Fruit fly (Drosophila melanogaster) whole organism, embryonic: ENCODE measurements around the gene slmo.

Experiments used
- CG11093 ChIP-seq: fragments of 200-800 bp; sonication (Bioruptor generic); IDR thresholded peaks from 3 replicates; pipeline ENCODE4 v1.3.6; 2022; ENCODE audit warnings: missing biosample characterization, missing genetic modification characterization
- CG12104 ChIP-seq: fragments of 200-800 bp; sonication (Bioruptor generic); optimal IDR thresholded peaks from 3 replicates; lab custom pipeline; 2016; ENCODE audit warnings: missing biosample characterization, missing genetic modification characterization
- CG12659 ChIP-seq: fragments of 200-800 bp; sonication (Bioruptor generic); optimal IDR thresholded peaks from 3 replicates; lab custom pipeline; 2017; ENCODE audit warnings: mild to moderate bottlenecking, missing biosample characterization, missing genetic modification reagents, missing genetic modification characterization
- CG12942 ChIP-seq: fragments of 200-800 bp; sonication (Bioruptor generic); optimal IDR thresholded peaks from 3 replicates; lab custom pipeline; 2016; ENCODE audit warnings: missing biosample characterization, missing genetic modification characterization
- CG15601 ChIP-seq: fragments of 200-800 bp; sonication (Bioruptor generic); optimal IDR thresholded peaks from 3 replicates; lab custom pipeline; 2019; ENCODE audit warnings: missing biosample characterization, mild to moderate bottlenecking, missing genetic modification characterization, moderate library complexity
- CG18764 ChIP-seq: fragments of 200-800 bp; sonication (Bioruptor generic); optimal IDR thresholded peaks from 3 replicates; lab custom pipeline; 2016; ENCODE audit warnings: missing biosample characterization, missing genetic modification characterization
- CG2129 ChIP-seq: fragments of 200-800 bp; sonication (Bioruptor generic); IDR thresholded peaks from 2 replicates; pipeline ENCODE4 v1.3.6; 2022; ENCODE audit warnings: missing biosample characterization, missing genetic modification characterization; ENCODE audit not compliant: partially characterized antibody
- CG3163 ChIP-seq: fragments of 200-800 bp; sonication (Bioruptor generic); optimal IDR thresholded peaks from 3 replicates; lab custom pipeline; 2016; ENCODE audit warnings: missing biosample characterization, missing genetic modification characterization
- CG32767 ChIP-seq: fragments of 200-800 bp; sonication (Bioruptor generic); IDR thresholded peaks from 2 replicates; pipeline ENCODE4 v1.3.6; 2022; ENCODE audit warnings: missing biosample characterization, missing genetic modification characterization
- CG3407 ChIP-seq: fragments of 200-800 bp; sonication (Bioruptor generic); optimal IDR thresholded peaks from 2 replicates; lab custom pipeline; 2018; ENCODE audit warnings: missing biosample characterization, mild to moderate bottlenecking, missing genetic modification characterization
- CG6683 ChIP-seq: fragments of 200-800 bp; sonication (Bioruptor generic); optimal IDR thresholded peaks from 2 replicates; lab custom pipeline; 2017; ENCODE audit warnings: missing biosample characterization, mild to moderate bottlenecking, missing genetic modification characterization, missing genetic modification reagents
- CG6813 ChIP-seq: fragments of 200-800 bp; sonication (Bioruptor generic); optimal IDR thresholded peaks from 2 replicates; lab custom pipeline; 2017; ENCODE audit warnings: missing biosample characterization, missing genetic modification characterization, mild to moderate bottlenecking, moderate library complexity, missing genetic modification reagents
- CG7745 ChIP-seq: fragments of 200-800 bp; sonication (Bioruptor generic); optimal IDR thresholded peaks from 2 replicates; lab custom pipeline; 2018; ENCODE audit warnings: missing biosample characterization, mild to moderate bottlenecking, missing genetic modification characterization, moderate library complexity
- CG8359 ChIP-seq: fragments of 200-800 bp; sonication (Bioruptor generic); optimal IDR thresholded peaks from 2 replicates; lab custom pipeline; 2017; ENCODE audit warnings: missing biosample characterization, mild to moderate bottlenecking, missing genetic modification characterization, borderline replicate concordance
- CG8924 ChIP-seq: fragments of 200-800 bp; optimal IDR thresholded peaks from 3 replicates; lab custom pipeline; 2019; ENCODE audit warnings: missing biosample characterization, mild to moderate bottlenecking, missing genetic modification characterization, moderate library complexity
- CG9797 ChIP-seq: fragments of 200-800 bp; sonication (Bioruptor generic); optimal IDR thresholded peaks from 3 replicates; lab custom pipeline; 2018; ENCODE audit warnings: missing biosample characterization, mild to moderate bottlenecking, missing genetic modification characterization
- Dip3 ChIP-seq: fragments of 200-800 bp; sonication (Bioruptor generic); optimal IDR thresholded peaks from 3 replicates; lab custom pipeline; 2016; ENCODE audit warnings: missing biosample characterization, missing genetic modification characterization
- ERR ChIP-seq: fragments of 200-800 bp; sonication (Bioruptor generic); optimal IDR thresholded peaks from 2 replicates; lab custom pipeline; 2016; ENCODE audit warnings: missing biosample characterization, missing genetic modification characterization
- Ets97D ChIP-seq: fragments of 200-800 bp; sonication (Bioruptor generic); optimal IDR thresholded peaks from 3 replicates; lab custom pipeline; 2016; ENCODE audit warnings: missing biosample characterization, missing genetic modification characterization
- HmgD ChIP-seq: fragments of 200-800 bp; sonication (Bioruptor generic); optimal IDR thresholded peaks from 3 replicates; lab custom pipeline; 2016; ENCODE audit warnings: missing biosample characterization, missing genetic modification characterization
- HmgZ ChIP-seq: fragments of 200-800 bp; sonication (Bioruptor generic); optimal IDR thresholded peaks from 2 replicates; lab custom pipeline; 2018; ENCODE audit warnings: missing biosample characterization, mild to moderate bottlenecking, missing genetic modification characterization
- Hr78 ChIP-seq, 2 experiments: fragments of 200-800 bp in 1 of 2; fragments of >200 bp in 1 of 2; sonication (Bioruptor generic) in 1 of 2; optimal IDR thresholded peaks; 2 replicates each; lab custom pipeline; 2017 to 2019; ENCODE audit warnings: missing biosample characterization in 2 of 2, missing genetic modification characterization in 2 of 2, mild to moderate bottlenecking in 1 of 2, moderate library complexity in 1 of 2
- Lpt ChIP-seq: fragments of >200 bp; optimal IDR thresholded peaks from 2 replicates; lab custom pipeline; 2018; ENCODE audit warnings: missing biosample characterization, missing genetic modification characterization
- Mes4 ChIP-seq: fragments of 200-800 bp; sonication (Bioruptor generic); optimal IDR thresholded peaks from 2 replicates; lab custom pipeline; 2016; ENCODE audit warnings: missing biosample characterization, missing genetic modification characterization
- NC2β ChIP-seq: fragments of 200-800 bp; sonication (Bioruptor generic); optimal IDR thresholded peaks from 2 replicates; lab custom pipeline; 2016; ENCODE audit warnings: missing biosample characterization, missing genetic modification characterization
- NFAT ChIP-seq: fragments of 200-800 bp; sonication (Bioruptor generic); IDR thresholded peaks from 2 replicates; pipeline ENCODE4 v1.3.6; 2022; ENCODE audit warnings: missing biosample characterization, missing genetic modification characterization
- Poxn ChIP-seq: fragments of 200-800 bp; sonication (Bioruptor generic); IDR thresholded peaks from 2 replicates; pipeline ENCODE4 v1.3.6; 2022; ENCODE audit warnings: missing biosample characterization, missing genetic modification characterization
- Ravus ChIP-seq: fragments of 200-800 bp; sonication (Bioruptor generic); IDR thresholded peaks from 2 replicates; pipeline ENCODE4 v1.3.6; 2022; ENCODE audit warnings: missing biosample characterization, missing genetic modification characterization
- Tbp ChIP-seq: fragments of >200 bp; optimal IDR thresholded peaks from 2 replicates; lab custom pipeline; 2018; ENCODE audit warnings: missing biosample characterization, missing genetic modification characterization
- ac ChIP-seq: fragments of 200-800 bp; sonication (Bioruptor generic); optimal IDR thresholded peaks from 3 replicates; lab custom pipeline; 2017; ENCODE audit warnings: missing biosample characterization, mild to moderate bottlenecking, missing genetic modification characterization
- aop ChIP-seq: fragments of 200-800 bp; sonication (Bioruptor generic); IDR thresholded peaks from 2 replicates; pipeline ENCODE4 v1.3.6; 2022; ENCODE audit warnings: missing biosample characterization, missing genetic modification characterization
- cato ChIP-seq: fragments of 200-800 bp; sonication (Bioruptor generic); optimal IDR thresholded peaks from 2 replicates; lab custom pipeline; 2016; ENCODE audit warnings: missing biosample characterization, missing genetic modification characterization, borderline replicate concordance
- croc ChIP-seq: fragments of 200-800 bp; sonication (Bioruptor generic); conservative IDR thresholded peaks from 3 replicates; pipeline ENCODE4 v1.3.6; 2022; ENCODE audit warnings: missing biosample characterization, missing genetic modification characterization
- dpn ChIP-seq, 2 experiments: fragments of 200-800 bp; sonication (Bioruptor generic); optimal IDR thresholded peaks; 3 replicates each; lab custom pipeline; 2016; ENCODE audit warnings: missing biosample characterization in 2 of 2, missing genetic modification characterization in 2 of 2
- grn ChIP-seq: fragments of 200-800 bp; sonication (Bioruptor generic); optimal IDR thresholded peaks from 3 replicates; lab custom pipeline; 2017; ENCODE audit warnings: missing biosample characterization, missing genetic modification characterization
- gsb-n ChIP-seq: fragments of 200-800 bp; sonication (Bioruptor generic); optimal IDR thresholded peaks from 3 replicates; lab custom pipeline; 2018; ENCODE audit warnings: missing biosample characterization, mild to moderate bottlenecking, missing genetic modification characterization
- hkb ChIP-seq, 2 experiments: fragments of 200-800 bp in 1 of 2; fragments of >200 bp in 1 of 2; sonication (Bioruptor generic) in 1 of 2; IDR thresholded peaks in 1 of 2; optimal IDR thresholded peaks in 1 of 2; 2 replicates each; pipeline versions ENCODE4 v1.3.6 to Lab custom; 2017 to 2022; ENCODE audit warnings: missing biosample characterization in 1 of 2, missing genetic modification characterization in 1 of 2
- kah ChIP-seq: fragments of 200-800 bp; sonication (Bioruptor generic); optimal IDR thresholded peaks from 2 replicates; lab custom pipeline; 2018; ENCODE audit warnings: missing biosample characterization, mild to moderate bottlenecking, missing genetic modification characterization
- luna ChIP-seq: fragments of 200-800 bp; sonication (Bioruptor generic); optimal IDR thresholded peaks from 2 replicates; lab custom pipeline; 2016; ENCODE audit warnings: missing biosample characterization, missing genetic modification characterization
- mam ChIP-seq: fragments of 200-800 bp; sonication (Bioruptor generic); optimal IDR thresholded peaks from 3 replicates; lab custom pipeline; 2016; ENCODE audit warnings: missing biosample characterization, missing genetic modification characterization
- oc ChIP-seq: fragments of 200-800 bp; sonication (Bioruptor generic); optimal IDR thresholded peaks from 2 replicates; lab custom pipeline; 2018; ENCODE audit warnings: missing biosample characterization, mild to moderate bottlenecking, missing genetic modification characterization, moderate library complexity
- pan ChIP-seq, 4 experiments: fragments of >200 bp in 3 of 4; fragments of 200-800 bp in 1 of 4; sonication (Bioruptor generic) in 1 of 4; optimal IDR thresholded peaks in 3 of 4; IDR thresholded peaks in 1 of 4; 2 replicates each; pipeline versions ENCODE4 v1.3.6 to Lab custom; 2017 to 2022; ENCODE audit warnings: missing biosample characterization in 2 of 4, missing genetic modification characterization in 2 of 4, mixed read lengths in 1 of 4
- pzg ChIP-seq: fragments of 200-800 bp; sonication (Bioruptor generic); optimal IDR thresholded peaks from 3 replicates; lab custom pipeline; 2018; ENCODE audit warnings: missing biosample characterization, mild to moderate bottlenecking, missing genetic modification characterization, moderate library complexity
- row ChIP-seq: fragments of 200-800 bp; sonication (Bioruptor generic); IDR thresholded peaks from 3 replicates; pipeline ENCODE4 v1.3.6; 2022; ENCODE audit warnings: missing biosample characterization, missing genetic modification characterization
- sim ChIP-seq: fragments of 200-800 bp; sonication (Bioruptor generic); IDR thresholded peaks from 2 replicates; pipeline ENCODE4 v1.3.6; 2022; ENCODE audit warnings: missing biosample characterization, missing genetic modification characterization
- slp2 ChIP-seq: fragments of 200-800 bp; sonication (Bioruptor generic); optimal IDR thresholded peaks from 2 replicates; lab custom pipeline; 2016; ENCODE audit warnings: missing biosample characterization, missing genetic modification characterization
- trem ChIP-seq: fragments of 200-800 bp; optimal IDR thresholded peaks from 3 replicates; lab custom pipeline; 2019; ENCODE audit warnings: missing biosample characterization, mild to moderate bottlenecking, missing genetic modification characterization, moderate library complexity
- unpg ChIP-seq: fragments of 200-800 bp; sonication (Bioruptor generic); optimal IDR thresholded peaks from 3 replicates; lab custom pipeline; 2018; ENCODE audit warnings: missing biosample characterization, mild to moderate bottlenecking, missing genetic modification characterization, moderate library complexity
- zfh1 ChIP-seq: fragments of 200-800 bp; sonication (Bioruptor generic); IDR thresholded peaks from 3 replicates; pipeline ENCODE4 v1.3.6; 2022; ENCODE audit warnings: missing biosample characterization, missing genetic modification characterization

slmo gene

DNA sequence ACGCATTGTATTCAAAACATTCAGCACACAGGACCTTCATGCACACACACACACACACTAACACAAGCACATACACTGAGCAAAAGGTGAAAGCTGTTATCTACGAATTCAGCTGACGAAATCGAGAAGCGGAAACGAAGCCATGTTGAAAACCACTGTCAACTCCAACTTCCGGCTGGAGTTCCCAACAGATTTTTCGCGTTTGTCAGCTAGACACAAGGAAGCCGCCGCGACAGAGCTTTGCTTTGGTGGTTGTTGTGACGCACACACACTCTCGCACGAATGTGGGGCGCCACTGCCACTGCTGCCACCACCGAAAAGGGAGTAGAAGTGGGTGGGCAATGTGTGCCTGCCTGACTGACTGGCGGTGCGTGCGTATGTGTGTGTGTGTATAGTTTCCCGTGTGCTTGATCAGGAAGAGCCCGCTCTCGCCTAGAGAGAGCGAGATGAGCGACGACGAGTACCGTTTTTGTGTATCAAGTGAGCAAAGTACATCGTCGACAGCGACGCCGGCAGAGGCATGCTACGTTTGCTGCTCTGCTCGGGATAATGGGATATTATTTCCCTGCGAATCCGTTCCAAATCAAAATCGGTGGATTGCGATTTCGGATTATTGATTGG lies 50.8 kb downstream of the slmo start (continued):
- TF ChIP-seq CG2129 (no peak), grn (GFP tag; lab: Kevin White, UChicago) (no peak), Lpt (GFP tag; lab: Kevin White, UChicago) (no peak), HmgZ (peak; percentile 41), CG7745 (tag; lab: Kevin White, UChicago) (no peak), CG6683 (peak; percentile 41), CG6813 (GFP tag; lab: Kevin White, UChicago) (peak; percentile 78), unpg (peak; percentile 51), row (GFP tag; lab: Robert Waterston, UW) (no peak), gsb-n (tag; lab: Kevin White, UChicago) (peak; percentile 53), HmgD (GFP tag; lab: Kevin White, UChicago) (no peak), zfh1 (GFP tag; lab: Robert Waterston, UW) (peak; percentile 5; the same call in 1 of the 3 replicates), luna (GFP tag; lab: Kevin White, UChicago) (no peak), Ets97D (GFP tag; lab: Kevin White, UChicago) (peak; percentile 97), CG3407 (peak; percentile 51), ERR (GFP tag; lab: Kevin White, UChicago) (no peak), CG15601 (tag; lab: Kevin White, UChicago) (peak; percentile 66), CG12659 (GFP tag; lab: Kevin White, UChicago) (peak; percentile 32), trem (tag; lab: Kevin White, UChicago) (peak; percentile 21), Poxn (no peak), pan (optimal IDR thresholded peaks at IDR 0.05; lab: Kevin White, UChicago) (no peak), pan (GFP tag; optimal IDR thresholded peaks at IDR 0.05 in 1 of 2, IDR thresholded peaks at IDR 0.05 in 1 of 2) (peak in 1 of 2 experiments; percentile 39), Dip3 (GFP tag; lab: Kevin White, UChicago) (peak; percentile 14), slp2 (GFP tag; lab: Kevin White, UChicago) (peak; percentile 0), oc (tag; lab: Kevin White, UChicago) (peak; percentile 18), croc (GFP tag; lab: Robert Waterston, UW) (no peak), CG9797 (GFP tag; lab: Kevin White, UChicago) (peak; percentile 27), sim (GFP tag; lab: Robert Waterston, UW) (no peak), CG8924 (tag; lab: Kevin White, UChicago) (peak; percentile 43), Ravus (GFP tag; lab: Robert Waterston, UW) (no peak), NFAT (0 out of 2 replicates have a peak, but pooled peaks have one; percentile 11), Tbp (no peak), hkb (optimal IDR thresholded peaks at IDR 0.05; lab: Kevin White, UChicago) (no peak), hkb (GFP tag; IDR thresholded peaks at IDR 0.05; lab: Robert Waterston, UW) (peak; percentile 71), Mes4 (GFP tag; lab: Kevin White, UChicago) (peak; percentile 51), dpn (GFP tag; optimal IDR thresholded peaks at IDR 0.05; lab: Kevin White, UChicago) (peak in 1 of 2 experiments; percentile 14), CG12942 (GFP tag; lab: Kevin White, UChicago) (no peak), cato (GFP tag; lab: Kevin White, UChicago) (no peak), mam (GFP tag; lab: Kevin White, UChicago) (no peak), aop (GFP tag; lab: Robert Waterston, UW) (0 out of 2 replicates have a peak, but pooled peaks have one; percentile 3), CG3163 (peak; percentile 21), CG11093 (GFP tag; lab: Robert Waterston, UW) (no peak), CG12104 (no peak), pzg (GFP tag; lab: Kevin White, UChicago) (peak; percentile 13), NC2β (GFP tag; lab: Kevin White, UChicago) (no peak), CG32767 (GFP tag; lab: Robert Waterston, UW) (peak; percentile 52), CG8359 (GFP tag; lab: Kevin White, UChicago) (peak; percentile 73), kah (GFP tag; lab: Kevin White, UChicago) (peak; percentile 90), CG18764 (GFP tag; lab: Kevin White, UChicago) (no peak), Hr78 (GFP tag; optimal IDR thresholded peaks at IDR 0.05; lab: Kevin White, UChicago) (no peak), ac (GFP tag; lab: Kevin White, UChicago) (peak; percentile 6)
